Fruit fly (Drosophila melanogaster): ENCODE data around the gene Cdk5alpha.
A peak's percentile ranks its signal among the peaks of the same experiment; 100 is the strongest.

Cdk5alpha gene

dm6 chr2L:10260750-10261493 is 49.8 kb downstream of the Cdk5alpha start, which contains the start of gene Pten (continued):
- TF ChIP-seq fd85E (GFP tag; optimal IDR thresholded peaks at IDR 0.05) (no peak), Sox14 (GFP tag; optimal IDR thresholded peaks at IDR 0.05) (peak; percentile 55), achi (GFP tag; optimal IDR thresholded peaks at IDR 0.05) (no peak), Sox102F (GFP tag; optimal IDR thresholded peaks at IDR 0.05) (no peak), CG6808 (GFP tag; optimal IDR thresholded peaks at IDR 0.05) (no peak), ss (GFP tag; optimal IDR thresholded peaks at IDR 0.05) (peak in 1 of 2 experiments; percentile 3), CG34406 (GFP tag; optimal IDR thresholded peaks at IDR 0.05) (no peak), Smox (GFP tag; optimal IDR thresholded peaks at IDR 0.05) (no peak), net (GFP tag; optimal IDR thresholded peaks at IDR 0.05) (no peak), CG7368 (GFP tag; optimal IDR thresholded peaks at IDR 0.05) (no peak), Blimp-1 (GFP tag; optimal IDR thresholded peaks at IDR 0.05) (no peak), CG31627 (GFP tag; optimal IDR thresholded peaks at IDR 0.05) (peak; percentile 56), fd59A (GFP tag; optimal IDR thresholded peaks at IDR 0.05) (no peak), topi (GFP tag; optimal IDR thresholded peaks at IDR 0.05) (peak; percentile 68), CG11294 (GFP tag; IDR thresholded peaks at IDR 0.05) (no peak), esn (GFP tag; optimal IDR thresholded peaks at IDR 0.05) (peak; percentile 67), svp (GFP tag) (no peak), Eip78C (GFP tag) (peak; percentile 89), CG6163 (GFP tag; IDR thresholded peaks at IDR 0.05) (no peak), dsx (GFP tag; optimal IDR thresholded peaks at IDR 0.05; ENCODE audit: poor library complexity, severe bottlenecking) (no peak), dac (GFP tag; optimal IDR thresholded peaks at IDR 0.05) (no peak), eg (GFP tag; IDR thresholded peaks at IDR 0.05) (no peak), CG3919 (GFP tag; optimal IDR thresholded peaks at IDR 0.05) (no peak), CG15336 (GFP tag; IDR thresholded peaks at IDR 0.05) (peak; percentile 72), CG11762 (GFP tag; optimal IDR thresholded peaks at IDR 0.05; ENCODE audit: insufficient read depth) (no peak), CG8319 (GFP tag; optimal IDR thresholded peaks at IDR 0.05) (peak; percentile 48), CG8119 (GFP tag; IDR thresholded peaks at IDR 0.05) (no peak), Ets96B (tag; optimal IDR thresholded peaks at IDR 0.05) (peak; percentile 55), Gug (GFP tag; IDR thresholded peaks at IDR 0.05) (no peak), acj6 (GFP tag; optimal IDR thresholded peaks at IDR 0.05) (peak; percentile 50), fkh (GFP tag; optimal IDR thresholded peaks at IDR 0.05) (peak; percentile 86), vri (GFP tag; optimal IDR thresholded peaks at IDR 0.05) (no peak), CG16779 (tag; optimal IDR thresholded peaks at IDR 0.05) (no peak), pdm3 (GFP tag; optimal IDR thresholded peaks at IDR 0.05) (no peak), CG4318 (GFP tag; optimal IDR thresholded peaks at IDR 0.05) (no peak), Eip75B (GFP tag; optimal IDR thresholded peaks at IDR 0.05) (peak; percentile 66), CG1621 (tag; optimal IDR thresholded peaks at IDR 0.05) (no peak)

dm6 chr2L:10259960-10260749 is 50.6 kb downstream of the Cdk5alpha start:
- TF ChIP-seq CG7368 (GFP tag; optimal IDR thresholded peaks at IDR 0.05): no peak
- peak; percentile 83 for TF ChIP-seq Eip78C (GFP tag)
- no peak for TF ChIP-seq CG8319 (GFP tag; optimal IDR thresholded peaks at IDR 0.05)
- no peak for TF ChIP-seq salr (GFP tag; optimal IDR thresholded peaks at IDR 0.05)
- no peak for TF ChIP-seq ss (GFP tag; optimal IDR thresholded peaks at IDR 0.05)
- no peak for TF ChIP-seq CG6808 (GFP tag; optimal IDR thresholded peaks at IDR 0.05)
